Worm (Caenorhabditis elegans) whole organism, mixed stage, embryonic: ENCODE measurements around the gene gasr-8.

Source experiments
- M03D4.4 ChIP-seq: sonication (generic microtip); optimal IDR thresholded peaks from 2 replicates; lab custom pipeline; 2017; ENCODE audit warnings: mild to moderate bottlenecking, missing genetic modification characterization, missing compliant biosample characterization
- bed-3 ChIP-seq: fragments of 200-800 bp; sonication (Bioruptor generic); optimal IDR thresholded peaks from 3 replicates; lab custom pipeline; 2018; ENCODE audit warnings: mild to moderate bottlenecking, missing genetic modification characterization, moderate library complexity, missing compliant biosample characterization
- blmp-1 ChIP-seq: fragments of 150-350 bp; optimal IDR thresholded peaks from 2 replicates; lab custom pipeline; 2014; ENCODE audit warnings: missing biosample characterization, missing genetic modification characterization
- ceh-39 ChIP-seq: fragments of 150-350 bp; optimal IDR thresholded peaks from 2 replicates; lab custom pipeline; 2014; ENCODE audit warnings: missing biosample characterization, missing genetic modification characterization
- ceh-43 ChIP-seq: fragments of 200-800 bp; sonication (Bioruptor generic); optimal IDR thresholded peaks from 2 replicates; lab custom pipeline; 2018; ENCODE audit warnings: mild to moderate bottlenecking, missing genetic modification characterization, moderate library complexity, missing compliant biosample characterization
- ceh-83 ChIP-seq: fragments of 200-800 bp; sonication (Bioruptor generic); optimal IDR thresholded peaks from 2 replicates; lab custom pipeline; 2018; ENCODE audit warnings: mild to moderate bottlenecking, missing genetic modification characterization, missing compliant biosample characterization
- ces-1 ChIP-seq: fragments of 150-350 bp; optimal IDR thresholded peaks from 2 replicates; lab custom pipeline; 2014; ENCODE audit warnings: missing biosample characterization, missing genetic modification reagents, missing genetic modification characterization
- cnd-1 ChIP-seq: fragments of 200-800 bp; sonication (Bioruptor generic); optimal IDR thresholded peaks from 2 replicates; lab custom pipeline; 2018; ENCODE audit warnings: mild to moderate bottlenecking, missing genetic modification characterization, missing compliant biosample characterization
- drap-1 ChIP-seq: fragments of 200-800 bp; sonication (Bioruptor generic); optimal IDR thresholded peaks from 3 replicates; lab custom pipeline; 2018; ENCODE audit warnings: mild to moderate bottlenecking, missing genetic modification characterization, missing compliant biosample characterization
- elt-1 ChIP-seq: sonication (generic microtip); optimal IDR thresholded peaks from 2 replicates; lab custom pipeline; 2017; ENCODE audit warnings: missing genetic modification characterization, mild to moderate bottlenecking, missing compliant biosample characterization, antibody characterized with exemption, moderate library complexity, borderline replicate concordance; ENCODE audit not compliant: insufficient read depth
- elt-3 ChIP-seq: fragments of 150-350 bp; optimal IDR thresholded peaks from 2 replicates; lab custom pipeline; 2014; ENCODE audit warnings: missing biosample characterization, missing genetic modification characterization
- flh-1 ChIP-seq: fragments of 200-800 bp; sonication (Bioruptor generic); optimal IDR thresholded peaks from 2 replicates; lab custom pipeline; 2018; ENCODE audit warnings: mild to moderate bottlenecking, missing genetic modification characterization, moderate library complexity, missing compliant biosample characterization
- ham-2 ChIP-seq: fragments of 200-800 bp; sonication (Bioruptor generic); optimal IDR thresholded peaks from 2 replicates; lab custom pipeline; 2018; ENCODE audit warnings: mild to moderate bottlenecking, missing genetic modification characterization, missing compliant biosample characterization
- hlh-1 ChIP-seq: fragments of 150-350 bp; optimal IDR thresholded peaks from 2 replicates; lab custom pipeline; 2014; ENCODE audit warnings: missing biosample characterization, missing genetic modification reagents, missing genetic modification characterization
- lin-13 ChIP-seq: fragments of 150-350 bp; optimal IDR thresholded peaks from 2 replicates; lab custom pipeline; 2014; ENCODE audit warnings: missing biosample characterization, missing genetic modification characterization
- lin-32 ChIP-seq: fragments of 200-800 bp; sonication (Bioruptor generic); optimal IDR thresholded peaks from 2 replicates; lab custom pipeline; 2018; ENCODE audit warnings: mild to moderate bottlenecking, missing genetic modification characterization, missing compliant biosample characterization
- lsy-2 ChIP-seq: fragments of 150-350 bp; optimal IDR thresholded peaks from 2 replicates; lab custom pipeline; 2014; ENCODE audit warnings: missing biosample characterization, missing genetic modification characterization
- mab-5 ChIP-seq: fragments of 150-350 bp; optimal IDR thresholded peaks from 2 replicates; lab custom pipeline; 2014; ENCODE audit warnings: missing biosample characterization, missing genetic modification characterization
- mep-1 ChIP-seq: fragments of 150-350 bp; optimal IDR thresholded peaks from 2 replicates; lab custom pipeline; 2017; ENCODE audit warnings: missing biosample characterization, missing genetic modification reagents, missing genetic modification characterization, inconsistent platforms
- mls-2 ChIP-seq: sonication (generic microtip); optimal IDR thresholded peaks from 2 replicates; lab custom pipeline; 2016; ENCODE audit warnings: mild to moderate bottlenecking, missing genetic modification characterization, moderate library complexity, missing compliant biosample characterization
- nhr-12 ChIP-seq: fragments of 150-350 bp; optimal IDR thresholded peaks from 2 replicates; lab custom pipeline; 2014; ENCODE audit warnings: missing biosample characterization, missing genetic modification characterization
- nhr-2 ChIP-seq: fragments of 150-350 bp; optimal IDR thresholded peaks from 2 replicates; lab custom pipeline; 2014; ENCODE audit warnings: missing biosample characterization, missing genetic modification characterization
- nhr-28 ChIP-seq: fragments of 150-350 bp; optimal IDR thresholded peaks from 2 replicates; lab custom pipeline; 2014; ENCODE audit warnings: missing biosample characterization, missing genetic modification characterization
- nhr-76 ChIP-seq: sonication (generic microtip); optimal IDR thresholded peaks from 2 replicates; lab custom pipeline; 2017; ENCODE audit warnings: missing biosample characterization, missing genetic modification characterization
- pha-4 ChIP-seq: fragments of 150-350 bp; optimal IDR thresholded peaks from 2 replicates; lab custom pipeline; 2018; ENCODE audit warnings: missing biosample characterization, missing genetic modification reagents, missing genetic modification characterization
- sem-2 ChIP-seq: fragments of 200-800 bp; sonication (Bioruptor generic); optimal IDR thresholded peaks from 2 replicates; lab custom pipeline; 2018; ENCODE audit warnings: mild to moderate bottlenecking, missing genetic modification characterization, missing compliant biosample characterization
- snpc-4 ChIP-seq: fragments of 150-350 bp; optimal IDR thresholded peaks from 2 replicates; lab custom pipeline; 2014; ENCODE audit warnings: missing biosample characterization, missing genetic modification characterization
- sptf-1 ChIP-seq: sonication (generic microtip); optimal IDR thresholded peaks from 2 replicates; lab custom pipeline; 2017; ENCODE audit warnings: mild to moderate bottlenecking, missing genetic modification characterization, moderate library complexity, missing compliant biosample characterization
- tbx-8 ChIP-seq: fragments of 200-800 bp; sonication (Bioruptor generic); optimal IDR thresholded peaks from 2 replicates; lab custom pipeline; 2018; ENCODE audit warnings: mild to moderate bottlenecking, missing genetic modification characterization, moderate library complexity, missing compliant biosample characterization
- unc-120 ChIP-seq: sonication (generic microtip); optimal IDR thresholded peaks from 2 replicates; lab custom pipeline; 2017; ENCODE audit warnings: missing genetic modification characterization, missing compliant biosample characterization; ENCODE audit not compliant: poor library complexity, severe bottlenecking
- unc-39 ChIP-seq: fragments of 150-350 bp; optimal IDR thresholded peaks from 2 replicates; lab custom pipeline; 2014; ENCODE audit warnings: missing biosample characterization, missing genetic modification characterization
- unc-62 ChIP-seq: fragments of 150-350 bp; optimal IDR thresholded peaks from 2 replicates; lab custom pipeline; 2014; ENCODE audit warnings: missing biosample characterization, missing genetic modification reagents, missing genetic modification characterization
- zip-8 ChIP-seq: fragments of 150-350 bp; optimal IDR thresholded peaks from 2 replicates; lab custom pipeline; 2014; ENCODE audit warnings: missing biosample characterization, missing genetic modification characterization
- ztf-11 ChIP-seq: fragments of 150-350 bp; optimal IDR thresholded peaks from 2 replicates; lab custom pipeline; 2014; ENCODE audit warnings: missing biosample characterization, missing genetic modification characterization

gasr-8 gene

DNA sequence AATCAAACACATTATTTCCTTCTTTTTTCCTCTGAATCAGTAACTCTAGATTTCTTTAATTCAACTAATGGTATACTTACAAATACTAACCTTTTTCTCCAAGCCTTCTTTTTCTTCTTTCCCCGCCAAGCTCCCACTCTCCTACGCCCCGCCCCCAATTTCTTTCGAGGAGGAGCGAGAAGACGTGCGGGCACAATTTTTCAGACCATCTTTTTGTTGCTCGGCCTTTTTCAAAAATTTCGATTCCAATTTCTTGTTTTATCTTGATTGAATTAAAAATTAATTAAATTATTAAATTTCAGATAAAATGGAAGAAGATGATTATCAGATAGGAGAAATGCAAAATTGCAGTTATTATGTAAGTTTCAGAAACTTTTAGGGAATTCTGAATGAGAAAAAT is 8.9 kb upstream of the gasr-8 start, which contains the start of gene C47E8.3:
C47E8.3 (plus strand) TSS at position 301 of the 400 bp plus-strand sequence.
- TF ChIP-seq mls-2 (no peak), hlh-1 (tag; lab: Kevin White, UChicago) (no peak)

DNA sequence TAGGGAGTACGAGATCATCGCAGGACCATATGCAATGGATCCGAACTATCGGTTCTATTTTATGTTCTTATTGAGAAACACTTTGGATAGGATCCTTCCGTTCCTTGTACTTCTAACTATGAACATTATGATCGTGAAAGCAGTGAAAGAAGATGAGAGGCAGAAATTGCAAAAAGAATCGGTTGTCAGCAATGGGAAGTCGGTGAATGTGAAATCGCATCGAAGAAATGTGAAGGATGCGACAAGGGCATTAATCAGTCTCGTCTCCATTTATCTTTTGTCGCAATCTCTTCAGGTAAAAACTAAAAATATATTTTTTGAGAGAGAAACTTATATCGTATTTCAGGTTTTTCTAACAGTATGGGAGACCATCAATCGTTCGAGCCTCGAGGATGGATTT is 6.0 kb upstream of the gasr-8 start:
- no peak for TF ChIP-seq unc-62 (GFP tag; lab: Kevin White, UChicago)
- TF ChIP-seq, all 35 proteins: peak for 0

DNA sequence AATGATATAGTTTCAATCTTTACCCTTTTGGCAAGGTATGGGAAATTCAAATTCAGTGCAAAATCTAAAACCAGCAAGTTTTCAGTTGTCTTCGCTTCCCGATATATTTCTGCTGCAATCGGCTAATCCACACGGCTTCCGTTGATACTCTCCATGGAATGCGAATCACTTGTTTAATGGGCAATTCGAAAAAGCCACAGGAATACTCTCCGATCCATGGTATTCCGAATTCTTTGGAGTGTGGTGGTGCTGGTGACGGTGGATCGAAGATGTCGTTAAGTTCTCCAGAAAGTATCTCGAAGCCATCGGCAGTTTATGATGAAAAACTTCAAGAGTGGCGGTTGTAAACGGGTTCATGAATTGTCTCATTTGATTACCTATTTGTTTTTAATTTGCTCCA is 5.6 kb upstream of the gasr-8 start:
- no peak for TF ChIP-seq tbx-8 (GFP tag; lab: Kevin White, UChicago)
- TF ChIP-seq elt-1 (tag; lab: Kevin White, UChicago): no peak
- no peak for TF ChIP-seq ces-1 (GFP tag; lab: Kevin White, UChicago)
- TF ChIP-seq lin-13 (tag; lab: Kevin White, UChicago): no peak
- TF ChIP-seq snpc-4 (tag; lab: Kevin White, UChicago): no peak
- TF ChIP-seq drap-1 (GFP tag; lab: Kevin White, UChicago): no peak
- no peak for TF ChIP-seq ceh-43
- no peak for TF ChIP-seq lin-32
- no peak for TF ChIP-seq ceh-39 (tag; lab: Kevin White, UChicago)
- TF ChIP-seq zip-8 (tag; lab: Kevin White, UChicago): no peak
- TF ChIP-seq unc-62 (GFP tag; lab: Kevin White, UChicago): no peak
- no peak for TF ChIP-seq pha-4 (tag; lab: Kevin White, UChicago)
- no peak for TF ChIP-seq sptf-1 (tag; lab: Kevin White, UChicago)
- no peak for TF ChIP-seq bed-3 (GFP tag; lab: Kevin White, UChicago)
- TF ChIP-seq ceh-83 (GFP tag; lab: Kevin White, UChicago): no peak

DNA sequence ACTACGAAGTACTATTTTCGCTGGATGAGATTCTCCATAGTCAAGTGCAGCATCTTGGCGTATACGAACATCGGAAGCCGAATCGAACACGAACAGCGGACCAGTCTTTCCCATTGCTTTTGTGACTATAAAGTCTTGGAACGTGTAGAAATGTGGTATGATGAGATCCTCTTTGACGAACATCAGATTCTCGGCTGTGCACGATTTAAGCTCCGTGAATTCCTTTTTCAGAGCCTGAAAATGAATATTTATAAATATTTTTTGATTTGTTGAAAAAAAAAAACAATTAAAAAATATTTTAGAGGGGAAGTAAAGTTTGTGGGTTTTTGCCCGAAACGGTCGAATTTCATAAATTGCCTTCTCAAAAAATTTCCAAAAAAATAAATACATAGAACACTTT is 5.0 kb upstream of the gasr-8 start:
- TF ChIP-seq flh-1 (GFP tag; lab: Kevin White, UChicago) (no peak), sptf-1 (tag; lab: Kevin White, UChicago) (no peak), M03D4.4 (tag; lab: Kevin White, UChicago) (no peak)

DNA sequence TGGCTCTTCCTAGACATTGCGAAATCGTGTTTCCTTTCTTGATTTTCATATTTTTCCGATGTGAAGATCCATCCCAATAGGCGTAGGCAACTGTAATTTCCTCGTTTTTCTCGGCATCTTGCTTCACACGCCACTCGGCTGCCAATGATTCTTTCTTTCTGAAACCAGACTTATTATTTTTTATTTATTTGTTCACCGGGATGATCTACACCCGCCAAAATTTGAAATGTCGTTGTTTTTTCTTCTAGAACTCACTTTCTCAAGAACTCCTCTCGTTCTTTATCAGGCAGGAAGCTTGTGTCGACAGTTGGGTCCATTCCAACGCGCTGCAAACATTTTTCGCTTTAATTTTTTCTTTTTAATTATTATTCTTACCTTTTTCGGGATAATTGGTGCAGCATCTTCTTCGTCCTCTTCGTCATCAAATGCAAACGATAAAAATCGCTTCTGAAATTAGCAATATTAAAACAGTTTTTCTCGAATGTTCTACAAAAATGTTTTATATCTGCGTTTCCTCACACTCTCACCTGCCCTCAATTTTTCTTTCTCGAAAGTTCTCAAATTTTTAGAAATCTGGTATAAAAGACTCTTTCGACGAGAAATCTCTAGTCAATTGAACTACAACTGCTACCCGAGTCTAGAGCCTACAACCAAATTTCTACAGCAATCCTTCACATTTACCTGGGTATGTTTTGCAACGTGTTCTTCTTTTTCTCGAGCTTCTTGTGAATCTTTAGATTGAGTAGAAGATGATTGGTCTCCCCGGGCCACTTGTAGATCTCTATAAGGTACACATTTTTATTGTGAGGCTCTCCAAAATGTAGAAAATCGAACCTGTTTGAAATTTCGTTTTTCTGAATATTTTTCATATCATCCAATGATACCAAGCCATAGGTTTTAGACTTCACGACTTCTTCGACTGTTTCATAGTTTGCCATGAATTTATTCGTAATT is 4.3 kb upstream of the gasr-8 start, which contains the start of gene hsp-90:
hsp-90 (plus strand) TSS at position 560 of the 954 bp plus-strand sequence.
- TF ChIP-seq unc-39 (tag; lab: Kevin White, UChicago): no peak

DNA sequence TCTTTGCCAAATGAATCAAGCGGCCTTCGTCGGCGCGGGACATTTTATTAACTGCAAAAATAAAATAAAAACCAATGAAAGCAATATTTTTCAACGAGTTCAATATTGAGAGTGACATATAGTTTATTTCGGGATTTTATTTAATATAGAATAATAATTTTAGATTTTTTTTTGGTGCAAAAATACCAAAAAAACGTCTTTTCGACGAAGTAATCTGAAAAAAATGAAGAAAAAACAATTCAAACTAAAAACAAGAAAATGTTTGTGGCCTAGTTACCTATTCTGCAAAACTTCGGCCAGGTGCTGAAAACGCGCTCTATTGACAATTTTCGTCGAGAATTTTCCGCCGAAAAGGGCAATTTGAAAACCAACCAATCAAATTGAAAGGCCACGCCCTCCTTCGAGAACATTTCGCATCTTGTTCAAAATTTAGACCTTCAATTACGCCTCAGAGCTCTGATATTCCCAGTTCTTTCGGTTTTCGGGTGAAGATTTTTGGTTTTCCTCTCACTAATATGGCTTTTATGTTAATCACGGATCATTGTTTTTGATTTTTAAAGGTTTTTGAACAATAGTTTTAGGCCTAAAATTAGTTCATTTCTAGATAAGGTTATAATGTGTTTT is 3.4 kb upstream of the gasr-8 start, which contains the start of gene C47E8.4:
C47E8.4 (minus strand) TSS at position 51 of the 624 bp plus-strand sequence.
- TF ChIP-seq snpc-4 (tag; lab: Kevin White, UChicago): no peak
- peak; percentile 56 for TF ChIP-seq bed-3 (GFP tag; lab: Kevin White, UChicago)
- peak; percentile 58 for TF ChIP-seq mls-2
- TF ChIP-seq pha-4 (tag; lab: Kevin White, UChicago): peak; percentile 97
- TF ChIP-seq unc-62 (GFP tag; lab: Kevin White, UChicago): peak; percentile 92
- peak; percentile 83 for TF ChIP-seq sptf-1 (tag; lab: Kevin White, UChicago)
- peak; percentile 50 for TF ChIP-seq elt-3 (tag; lab: Kevin White, UChicago)
- TF ChIP-seq elt-1 (tag; lab: Kevin White, UChicago): no peak
- peak; percentile 28 for TF ChIP-seq ceh-43
- no peak for TF ChIP-seq zip-8 (tag; lab: Kevin White, UChicago)
- peak; percentile 62 for TF ChIP-seq nhr-2 (tag; lab: Kevin White, UChicago)
- TF ChIP-seq mep-1 (tag; lab: Kevin White, UChicago): peak; percentile 99
- TF ChIP-seq ceh-39 (tag; lab: Kevin White, UChicago): peak; percentile 91
- TF ChIP-seq flh-1 (GFP tag; lab: Kevin White, UChicago): no peak
- TF ChIP-seq tbx-8 (GFP tag; lab: Kevin White, UChicago): no peak
- no peak for TF ChIP-seq nhr-28
- no peak for TF ChIP-seq nhr-12 (tag; lab: Kevin White, UChicago)
- peak; percentile 92 for TF ChIP-seq lsy-2 (tag; lab: Kevin White, UChicago)
- TF ChIP-seq unc-39 (tag; lab: Kevin White, UChicago): no peak
- no peak for TF ChIP-seq ham-2 (GFP tag; lab: Kevin White, UChicago)
- peak; percentile 72 for TF ChIP-seq hlh-1 (tag; lab: Kevin White, UChicago)
- TF ChIP-seq unc-120 (tag; lab: Kevin White, UChicago): peak; percentile 92
- peak; percentile 0 for TF ChIP-seq blmp-1 (tag; lab: Kevin White, UChicago)
- TF ChIP-seq M03D4.4 (tag; lab: Kevin White, UChicago): no peak
- no peak for TF ChIP-seq mab-5 (tag; lab: Kevin White, UChicago)
- TF ChIP-seq lin-13 (tag; lab: Kevin White, UChicago): peak; percentile 98
- peak; percentile 36 for TF ChIP-seq ztf-11 (tag; lab: Kevin White, UChicago)
- TF ChIP-seq lin-32: no peak
- peak; percentile 73 for TF ChIP-seq ceh-83 (GFP tag; lab: Kevin White, UChicago)
- TF ChIP-seq sem-2 (GFP tag; lab: Kevin White, UChicago): no peak
- TF ChIP-seq cnd-1 (tag; lab: Kevin White, UChicago): peak; percentile 65
- peak; percentile 86 for TF ChIP-seq drap-1 (GFP tag; lab: Kevin White, UChicago)
- TF ChIP-seq nhr-76 (tag; lab: Kevin White, UChicago): no peak
